Worm (Caenorhabditis elegans) whole organism, L4 larva: ENCODE results near the gene F13D12.5.

Experiments
- F10B5.3 ChIP-seq: sonication (generic microtip); optimal IDR thresholded peaks from 2 replicates; lab custom pipeline; 2016; ENCODE audit warnings: mild to moderate bottlenecking, missing genetic modification characterization, missing compliant biosample characterization
- F26F4.8 ChIP-seq: fragments of 200-800 bp; sonication (Bioruptor generic); conservative IDR thresholded peaks from 2 replicates; pipeline ENCODE4 v1.3.6; 2022; ENCODE audit warnings: missing genetic modification characterization, missing compliant biosample characterization
- F37D6.2 ChIP-seq: sonication (generic microtip); optimal IDR thresholded peaks from 2 replicates; lab custom pipeline; 2016; ENCODE audit warnings: mild to moderate bottlenecking, missing genetic modification characterization, missing compliant biosample characterization
- Y5F2A.4 ChIP-seq: fragments of 200-800 bp; sonication (Bioruptor generic); optimal IDR thresholded peaks from 2 replicates; lab custom pipeline; 2018; ENCODE audit warnings: mild to moderate bottlenecking, missing genetic modification characterization, missing compliant biosample characterization
- aha-1 ChIP-seq: fragments of 150-350 bp; peaks from one replicate; lab custom pipeline; 2014; ENCODE audit warnings: missing biosample characterization, missing genetic modification characterization
- ceh-20 ChIP-seq: fragments of 200-800 bp; sonication (Bioruptor generic); IDR thresholded peaks from 2 replicates; pipeline ENCODE4 v1.3.6; 2022; ENCODE audit warnings: missing genetic modification reagents, missing genetic modification characterization, missing compliant biosample characterization
- ceh-44 ChIP-seq: fragments of 200-800 bp; sonication (Bioruptor generic); IDR thresholded peaks from 2 replicates; pipeline ENCODE4 v1.3.6; 2022; ENCODE audit warnings: missing genetic modification reagents, missing genetic modification characterization, missing compliant biosample characterization
- ceh-62 ChIP-seq: sonication (generic microtip); optimal IDR thresholded peaks from 2 replicates; lab custom pipeline; 2017; ENCODE audit warnings: missing biosample characterization, missing genetic modification characterization
- daf-16 ChIP-seq, 3 experiments: sonication (generic microtip); optimal IDR thresholded peaks; 2 replicates each; lab custom pipeline; 2016 to 2017; ENCODE audit warnings: missing genetic modification characterization in 3 of 3, missing genetic modification reagents in 3 of 3, mild to moderate bottlenecking in 2 of 3, missing compliant biosample characterization in 2 of 3, missing biosample characterization in 1 of 3, moderate library complexity in 1 of 3
- daf-19 ChIP-seq: fragments of 200-800 bp; sonication (Bioruptor generic); conservative IDR thresholded peaks from 2 replicates; pipeline ENCODE4 v1.3.6; 2022; ENCODE audit warnings: missing genetic modification characterization, missing compliant biosample characterization
- dmd-6 ChIP-seq: fragments of 200-800 bp; sonication (Bioruptor generic); IDR thresholded peaks from 2 replicates; pipeline ENCODE4 v1.3.6; 2022; ENCODE audit warnings: missing genetic modification reagents, missing genetic modification characterization, missing compliant biosample characterization
- dpl-1 ChIP-seq: fragments of 150-350 bp; optimal IDR thresholded peaks from 2 replicates; lab custom pipeline; 2014; ENCODE audit warnings: missing biosample characterization, missing genetic modification reagents, missing genetic modification characterization
- fos-1 ChIP-seq: fragments of 150-350 bp; optimal IDR thresholded peaks from 2 replicates; lab custom pipeline; 2014; ENCODE audit warnings: missing biosample characterization, missing genetic modification characterization
- gei-8 ChIP-seq: fragments of 200-800 bp; sonication (Bioruptor generic); optimal IDR thresholded peaks from 2 replicates; lab custom pipeline; 2018; ENCODE audit warnings: mild to moderate bottlenecking, missing genetic modification characterization, missing compliant biosample characterization
- hif-1 ChIP-seq, 2 experiments: sonication (generic microtip); optimal IDR thresholded peaks; 2 replicates each; lab custom pipeline; 2016 to 2017; ENCODE audit warnings: missing compliant biosample characterization in 2 of 2, missing genetic modification characterization in 2 of 2, missing genetic modification reagents in 2 of 2, missing genotype in 2 of 2, mild to moderate bottlenecking in 1 of 2
- hlh-11 ChIP-seq: fragments of 200-800 bp; sonication (Bioruptor generic); optimal IDR thresholded peaks from 2 replicates; lab custom pipeline; 2018; ENCODE audit warnings: mild to moderate bottlenecking, missing genetic modification characterization, missing compliant biosample characterization
- hlh-30 ChIP-seq: sonication (generic microtip); optimal IDR thresholded peaks from 2 replicates; lab custom pipeline; 2017; ENCODE audit warnings: antibody characterized with exemption, mild to moderate bottlenecking, missing genetic modification characterization, missing compliant biosample characterization; ENCODE audit not compliant: insufficient read depth
- hmg-1.1 ChIP-seq: fragments of 200-800 bp; sonication (Bioruptor generic); IDR thresholded peaks from 2 replicates; pipeline ENCODE4 v1.3.6; 2022; ENCODE audit warnings: missing genetic modification reagents, missing genetic modification characterization, missing compliant biosample characterization
- lin-13 ChIP-seq: fragments of 150-350 bp; optimal IDR thresholded peaks from 2 replicates; lab custom pipeline; 2014; ENCODE audit warnings: missing biosample characterization, missing genetic modification reagents, missing genetic modification characterization
- lin-38 ChIP-seq: fragments of 200-800 bp; sonication (Bioruptor generic); IDR thresholded peaks from 2 replicates; pipeline ENCODE4 v1.3.6; 2022; ENCODE audit warnings: missing genetic modification reagents, missing genetic modification characterization, missing compliant biosample characterization
- lsy-2 ChIP-seq, 2 experiments: fragments of 150-350 bp in 1 of 2; sonication (generic microtip) in 1 of 2; optimal IDR thresholded peaks; 2 replicates each; lab custom pipeline; 2014 to 2017; ENCODE audit warnings: missing biosample characterization in 2 of 2, missing genetic modification characterization in 2 of 2
- mdl-1 ChIP-seq, 2 experiments: fragments of 150-350 bp in 1 of 2; sonication (generic microtip) in 1 of 2; optimal IDR thresholded peaks; 2 replicates each; lab custom pipeline; 2014 to 2017; ENCODE audit warnings: missing biosample characterization in 2 of 2, missing genetic modification characterization in 2 of 2
- mes-2 ChIP-seq: sonication (generic microtip); optimal IDR thresholded peaks from 2 replicates; lab custom pipeline; 2016; ENCODE audit warnings: missing genotype, mild to moderate bottlenecking, missing genetic modification characterization, missing compliant biosample characterization; ENCODE audit not compliant: poor library complexity, severe bottlenecking
- mxl-3 ChIP-seq: fragments of 200-800 bp; sonication (Bioruptor generic); optimal IDR thresholded peaks from 2 replicates; lab custom pipeline; 2018; ENCODE audit warnings: mild to moderate bottlenecking, missing genetic modification characterization, missing compliant biosample characterization
- nhr-11 ChIP-seq: fragments of 150-350 bp; optimal IDR thresholded peaks from 2 replicates; lab custom pipeline; 2014; ENCODE audit warnings: missing biosample characterization, missing genetic modification characterization
- nhr-237 ChIP-seq: sonication (generic microtip); optimal IDR thresholded peaks from 2 replicates; lab custom pipeline; 2017; ENCODE audit warnings: missing biosample characterization, missing genetic modification characterization
- nhr-25 ChIP-seq: sonication (generic microtip); optimal IDR thresholded peaks from 2 replicates; lab custom pipeline; 2017; ENCODE audit warnings: missing genetic modification characterization, mild to moderate bottlenecking, missing compliant biosample characterization, antibody characterized with exemption, moderate library complexity, borderline replicate concordance; ENCODE audit not compliant: insufficient read depth
- nhr-28 ChIP-seq: fragments of 150-350 bp; optimal IDR thresholded peaks from 2 replicates; lab custom pipeline; 2014; ENCODE audit warnings: missing biosample characterization, missing genetic modification characterization
- nhr-42 ChIP-seq: fragments of 200-800 bp; sonication (Bioruptor generic); IDR thresholded peaks from 2 replicates; pipeline ENCODE4 v1.3.6; 2022; ENCODE audit warnings: missing genetic modification characterization, missing compliant biosample characterization
- php-3 ChIP-seq: fragments of 200-800 bp; sonication (Bioruptor generic); IDR thresholded peaks from 2 replicates; pipeline ENCODE4 v1.3.6; 2022; ENCODE audit warnings: missing genetic modification reagents, missing genetic modification characterization, missing compliant biosample characterization
- set-16 ChIP-seq: fragments of 200-800 bp; sonication (Bioruptor generic); IDR thresholded peaks from 2 replicates; pipeline ENCODE4 v1.3.6; 2022; ENCODE audit warnings: missing genetic modification reagents, missing genetic modification characterization, missing compliant biosample characterization
- spr-1 ChIP-seq: sonication (generic microtip); optimal IDR thresholded peaks from 2 replicates; lab custom pipeline; 2016; ENCODE audit warnings: mild to moderate bottlenecking, missing genetic modification characterization, missing compliant biosample characterization
- spr-3 ChIP-seq: fragments of 200-800 bp; sonication (Bioruptor generic); optimal IDR thresholded peaks from 2 replicates; lab custom pipeline; 2018; ENCODE audit warnings: mild to moderate bottlenecking, missing genetic modification characterization, missing compliant biosample characterization
- unc-62 ChIP-seq, 3 experiments: fragments of 150-350 bp in 1 of 3; sonication (generic microtip); optimal IDR thresholded peaks in 2 of 3; peaks in 1 of 3; 1 replicate in 1 of 3; 2 replicates in 2 of 3; lab custom pipeline; 2014 to 2017; ENCODE audit warnings: missing biosample characterization in 3 of 3, missing genetic modification characterization in 3 of 3, missing genetic modification reagents in 3 of 3, missing genotype in 1 of 3
- zip-11 ChIP-seq: fragments of 200-800 bp; sonication (Bioruptor generic); IDR thresholded peaks from 2 replicates; pipeline ENCODE4 v1.3.6; 2022; ENCODE audit warnings: missing genetic modification characterization, missing compliant biosample characterization

F13D12.5 gene

DNA sequence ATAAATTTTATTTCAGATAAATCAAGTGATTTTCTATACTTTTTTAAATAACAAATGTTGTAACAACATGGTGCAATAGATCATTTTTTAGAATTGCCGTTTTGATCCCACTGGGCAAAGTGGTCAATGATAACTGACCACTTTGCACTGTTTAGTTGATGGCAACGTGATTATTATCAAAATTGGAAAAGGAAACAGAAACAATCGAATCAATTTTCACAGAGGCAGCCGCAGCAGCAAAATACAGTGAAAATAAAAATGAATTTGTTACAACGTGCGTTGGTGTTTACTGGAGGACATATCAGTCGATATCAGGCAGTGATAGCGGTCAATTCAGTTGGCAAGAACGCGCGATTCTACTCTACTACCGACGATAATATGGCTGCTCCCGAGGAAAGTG, 20.8 kb upstream of the F13D12.5 start, which contains the start of gene VF13D12L.3:
Gene VF13D12L.3, plus strand, starts transcription at position 223 of the 400 bp plus-strand sequence.
- TF ChIP-seq unc-62 (GFP tag; optimal IDR thresholded peaks at IDR 0.05 in 1 of 2; lab: Kevin White, UChicago): peak in 1 of 2 experiments; percentile 67
- no peak for TF ChIP-seq unc-62 (tag; optimal IDR thresholded peaks at IDR 0.05; lab: Kevin White, UChicago)
- peak; percentile 63 for TF ChIP-seq nhr-28 (tag; lab: Kevin White, UChicago)
- peak; percentile 84 for TF ChIP-seq mxl-3
- TF ChIP-seq dmd-6 (GFP tag; lab: Robert Waterston, UW): peak; percentile 50
- TF ChIP-seq mdl-1 (tag; optimal IDR thresholded peaks at IDR 0.05; lab: Kevin White, UChicago): peak in 1 of 2 experiments; percentile 40
- TF ChIP-seq ceh-62 (tag; lab: Kevin White, UChicago): no peak
- no peak for TF ChIP-seq lin-38 (GFP tag; lab: Robert Waterston, UW)
- TF ChIP-seq daf-16 (GFP tag; optimal IDR thresholded peaks at IDR 0.05; lab: Kevin White, UChicago): no peak
- TF ChIP-seq daf-16 (tag; optimal IDR thresholded peaks at IDR 0.05; lab: Kevin White, UChicago): peak; percentile 74
- peak in 1 of 2 experiments; percentile 86 for TF ChIP-seq hif-1 (tag; optimal IDR thresholded peaks at IDR 0.05; lab: Kevin White, UChicago)

DNA sequence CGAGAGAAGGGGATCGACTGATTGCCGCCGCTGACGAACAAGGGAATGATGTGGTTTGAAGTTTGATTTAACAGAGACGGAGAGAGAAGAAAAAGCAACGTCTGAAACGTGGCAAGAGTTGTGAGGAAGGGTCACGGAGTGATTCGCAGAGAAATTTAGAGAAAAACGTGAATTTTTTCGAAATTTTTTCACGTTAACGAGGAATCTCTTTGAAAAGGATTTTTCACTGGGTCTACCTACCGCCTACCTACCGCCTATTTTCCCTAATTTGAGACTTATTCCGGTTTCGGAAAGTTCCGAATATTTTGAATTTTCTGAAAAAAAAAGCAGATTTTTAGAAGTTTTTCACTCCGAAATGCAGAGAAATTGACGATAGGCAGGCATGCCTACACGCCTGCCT, 17.1 kb upstream of the F13D12.5 start, which contains the start of gene fcmt-1:
Gene fcmt-1, minus strand, starts transcription at position 101 of the 400 bp plus-strand sequence.
- TF ChIP-seq daf-19 (GFP tag; lab: Robert Waterston, UW): no peak
- TF ChIP-seq nhr-11 (tag; lab: Kevin White, UChicago): no peak
- TF ChIP-seq zip-11 (GFP tag; lab: Robert Waterston, UW): no peak
- no peak for TF ChIP-seq F10B5.3 (tag; lab: Kevin White, UChicago)
- TF ChIP-seq fos-1 (tag; lab: Kevin White, UChicago): no peak
- no peak for TF ChIP-seq ceh-44
- TF ChIP-seq dpl-1 (GFP tag; lab: Kevin White, UChicago): no peak
- no peak for TF ChIP-seq F37D6.2 (tag; lab: Kevin White, UChicago)
- TF ChIP-seq Y5F2A.4 (GFP tag; lab: Kevin White, UChicago): no peak
- TF ChIP-seq gei-8 (GFP tag; lab: Kevin White, UChicago): no peak
- TF ChIP-seq lin-13: no peak
- TF ChIP-seq nhr-25: no peak
- TF ChIP-seq nhr-237 (tag; lab: Kevin White, UChicago): no peak
- TF ChIP-seq nhr-42 (GFP tag; lab: Robert Waterston, UW): no peak

DNA sequence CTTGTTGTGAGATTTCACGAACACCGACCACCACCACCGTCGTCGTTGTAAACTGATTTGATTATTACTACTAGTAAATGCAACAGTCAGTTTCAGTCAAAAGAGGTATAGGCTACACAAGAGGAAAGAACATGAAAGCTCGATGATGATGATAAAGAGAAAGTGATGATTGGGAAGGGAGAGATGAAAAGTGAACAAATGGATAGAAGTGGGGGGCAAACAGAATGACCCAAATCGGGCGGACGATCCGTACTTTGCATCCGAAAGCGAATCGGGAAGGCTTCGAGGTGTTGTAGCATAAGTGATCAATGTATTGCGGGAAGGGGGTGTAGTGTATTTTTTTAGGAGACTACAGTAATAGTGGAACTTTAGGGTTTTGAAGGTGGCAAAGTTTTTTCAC, 15.8 kb upstream of the F13D12.5 start:
- no peak for TF ChIP-seq F26F4.8
- peak; percentile 78 for TF ChIP-seq nhr-28 (tag; lab: Kevin White, UChicago)

DNA sequence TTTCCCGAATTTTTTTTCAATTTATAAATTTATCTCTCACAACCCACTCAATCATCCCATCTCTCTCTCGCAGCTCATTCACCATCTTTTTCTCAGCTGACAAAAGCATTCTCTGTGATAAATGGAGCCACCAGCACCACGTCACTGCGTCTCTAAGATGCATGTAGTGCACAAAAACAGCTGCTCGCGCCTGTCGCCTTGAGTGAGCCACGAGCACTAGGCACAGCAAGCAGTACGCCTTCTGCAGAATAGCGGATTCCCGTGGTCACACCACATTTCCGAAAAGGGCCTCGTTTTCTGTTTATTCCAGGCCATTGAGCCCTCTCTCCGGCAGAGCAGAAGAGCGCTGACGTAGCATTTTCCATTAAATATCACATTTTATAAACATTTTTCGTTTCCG, 13.0 kb upstream of the F13D12.5 start, which contains the start of gene F13D12.10:
Gene F13D12.10, plus strand, starts transcription at position 231 of the 400 bp plus-strand sequence.
- peak in 1 of 2 experiments; percentile 27 for TF ChIP-seq mdl-1 (tag; optimal IDR thresholded peaks at IDR 0.05; lab: Kevin White, UChicago)
- TF ChIP-seq nhr-11 (tag; lab: Kevin White, UChicago): peak; percentile 59
- TF ChIP-seq aha-1 (tag; lab: Kevin White, UChicago): peak; percentile 31
- TF ChIP-seq hif-1 (tag; optimal IDR thresholded peaks at IDR 0.05; lab: Kevin White, UChicago): peak in 1 of 2 experiments; percentile 34
- no peak for TF ChIP-seq spr-3 (GFP tag; lab: Kevin White, UChicago)
- TF ChIP-seq ceh-20: peak; percentile 17; the same call in 1 of the 2 replicates
- peak; percentile 49 for TF ChIP-seq set-16
- peak; percentile 35; the same call in 1 of the 2 replicates for TF ChIP-seq hmg-1.1 (GFP tag; lab: Robert Waterston, UW)
- TF ChIP-seq hlh-30 (tag; lab: Kevin White, UChicago): peak; percentile 62
- no peak for TF ChIP-seq unc-62 (GFP tag; optimal IDR thresholded peaks at IDR 0.05 in 1 of 2; lab: Kevin White, UChicago)
- no peak for TF ChIP-seq unc-62 (tag; optimal IDR thresholded peaks at IDR 0.05; lab: Kevin White, UChicago)
- no peak for TF ChIP-seq mes-2 (tag; lab: Kevin White, UChicago)
- no peak for TF ChIP-seq ceh-44
- TF ChIP-seq lsy-2 (tag; optimal IDR thresholded peaks at IDR 0.05; lab: Kevin White, UChicago): peak in 1 of 2 experiments; percentile 21
- TF ChIP-seq daf-16 (GFP tag; optimal IDR thresholded peaks at IDR 0.05; lab: Kevin White, UChicago): peak in 1 of 2 experiments; percentile 60
- TF ChIP-seq daf-16 (tag; optimal IDR thresholded peaks at IDR 0.05; lab: Kevin White, UChicago): no peak
- TF ChIP-seq spr-1: peak; percentile 3
- no peak for TF ChIP-seq php-3
- peak; percentile 75 for TF ChIP-seq hlh-11 (tag; lab: Kevin White, UChicago)
